Fruit fly (Drosophila melanogaster): Measurements from ENCODE around the gene nkd.

- TF ChIP-seq psq (optimal IDR thresholded peaks at IDR 0.05) (no peak), Myc (optimal IDR thresholded peaks at IDR 0.05) (no peak), insv (optimal IDR thresholded peaks at IDR 0.05) (no peak), Sin3A (optimal IDR thresholded peaks at IDR 0.05) (no peak)
These were observed 33.8 kb upstream of the nkd start for dm6 chr3L:19079067-19079466.
